Fruit fly (Drosophila melanogaster) whole organism, wandering third instar larva: ENCODE results near the gene hth.

Experiments used
- CrebA ChIP-seq: fragments of 200-800 bp; sonication (Bioruptor generic); optimal IDR thresholded peaks from 2 replicates; lab custom pipeline; 2016; ENCODE audit warnings: missing biosample characterization, mild to moderate bottlenecking, missing genetic modification characterization, borderline replicate concordance
- Mio ChIP-seq: sonication (Bioruptor generic); optimal IDR thresholded peaks from 2 replicates; lab custom pipeline; 2016; ENCODE audit warnings: missing biosample characterization, missing genetic modification characterization
- Myc ChIP-seq: fragments of >200 bp; optimal IDR thresholded peaks from 2 replicates; lab custom pipeline; 2017
- Vsx2 ChIP-seq: fragments of 200-300, 225-300 bp; sonication (Bioruptor generic); optimal IDR thresholded peaks from 2 replicates; lab custom pipeline; 2018; ENCODE audit warnings: missing biosample characterization, missing genetic modification characterization; ENCODE audit not compliant: partially characterized antibody
- foxo ChIP-seq, 2 experiments: fragments of 200-800 bp; sonication (Bioruptor generic); optimal IDR thresholded peaks; 2 replicates in 1 of 2; 3 replicates in 1 of 2; lab custom pipeline; 2016 to 2017; ENCODE audit warnings: missing biosample characterization in 2 of 2, missing genetic modification characterization in 2 of 2
- jim ChIP-seq: fragments of 175-275, 200-325 bp; sonication (Bioruptor generic); optimal IDR thresholded peaks from 2 replicates; lab custom pipeline; 2016; ENCODE audit warnings: missing biosample characterization, mild to moderate bottlenecking, missing genetic modification characterization
- lola ChIP-seq: fragments of >200 bp; optimal IDR thresholded peaks from 2 replicates; lab custom pipeline; 2017; ENCODE audit warnings: missing biosample characterization, missing genetic modification characterization
- pan ChIP-seq: fragments of >200 bp; optimal IDR thresholded peaks from 2 replicates; lab custom pipeline; 2017
- psq ChIP-seq: fragments of 200-800 bp; sonication (Bioruptor generic); optimal IDR thresholded peaks from 3 replicates; lab custom pipeline; 2017; ENCODE audit warnings: missing biosample characterization, mild to moderate bottlenecking, missing genetic modification characterization, moderate library complexity
- sv ChIP-seq: fragments of 200-800 bp; sonication (Bioruptor generic); optimal IDR thresholded peaks from 3 replicates; lab custom pipeline; 2016; ENCODE audit warnings: missing biosample characterization, missing genetic modification characterization
- usp ChIP-seq: fragments of >200 bp; optimal IDR thresholded peaks from 2 replicates; lab custom pipeline; 2017; ENCODE audit warnings: missing biosample characterization, missing genetic modification characterization

DNA sequence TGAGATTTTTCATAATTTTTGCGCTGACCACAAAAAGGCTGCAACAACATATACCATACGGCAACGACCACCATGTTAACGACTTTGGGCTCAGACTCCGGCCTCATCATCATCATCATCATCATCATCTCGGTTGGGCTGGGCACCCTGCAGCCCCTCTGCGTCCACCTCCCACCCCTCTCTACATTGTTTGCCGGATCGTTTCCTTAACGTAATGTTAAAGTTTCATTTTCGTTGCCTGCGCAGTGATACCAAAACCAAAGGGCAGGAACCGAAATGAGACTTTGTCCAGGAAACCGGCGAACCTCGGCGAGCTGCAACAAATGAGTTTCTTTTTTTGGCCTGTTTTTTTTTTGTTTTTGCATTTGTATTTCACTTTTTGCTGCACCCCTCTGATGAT is 65.7 kb downstream of the hth start:
- TF ChIP-seq pan (lab: Kevin White, UChicago): no peak
- TF ChIP-seq foxo (GFP tag; optimal IDR thresholded peaks at IDR 0.05; lab: Kevin White, UChicago): no peak
- no peak for TF ChIP-seq jim (GFP tag; lab: Kevin White, UChicago)
- no peak for TF ChIP-seq usp
- no peak for TF ChIP-seq Mio (GFP tag; lab: Kevin White, UChicago)
- TF ChIP-seq Myc (lab: Kevin White, UChicago): no peak
- TF ChIP-seq lola (GFP tag; lab: Kevin White, UChicago): no peak
- no peak for TF ChIP-seq sv (GFP tag; lab: Kevin White, UChicago)
- TF ChIP-seq Vsx2: no peak
- no peak for TF ChIP-seq CrebA (GFP tag; lab: Kevin White, UChicago)
- TF ChIP-seq psq (GFP tag; lab: Kevin White, UChicago): no peak
